Fruit fly (Drosophila melanogaster) whole organism, adult: ENCODE measurements around the gene CG33170.

Source experiments
- CG12768 ChIP-seq: fragments of 200-800 bp; sonication (Bioruptor generic); optimal IDR thresholded peaks from 2 replicates; lab custom pipeline; 2017; ENCODE audit warnings: missing biosample characterization, missing genetic modification characterization, mild to moderate bottlenecking, moderate library complexity, missing genetic modification reagents
- CG14711 ChIP-seq: fragments of 200-800 bp; sonication (Bioruptor generic); optimal IDR thresholded peaks from 2 replicates; lab custom pipeline; 2018; ENCODE audit warnings: missing biosample characterization, mild to moderate bottlenecking, missing genetic modification characterization, moderate library complexity
- CG1620 ChIP-seq: fragments of 200-800 bp; sonication (Bioruptor generic); optimal IDR thresholded peaks from 2 replicates; lab custom pipeline; 2016; ENCODE audit warnings: missing biosample characterization, missing genetic modification characterization
- CG7045 ChIP-seq: fragments of 200-800 bp; sonication (Bioruptor generic); optimal IDR thresholded peaks from 2 replicates; lab custom pipeline; 2017; ENCODE audit warnings: missing biosample characterization, mild to moderate bottlenecking, missing genetic modification characterization
- Clk ChIP-seq: fragments of 200-800 bp; sonication (Bioruptor generic); optimal IDR thresholded peaks from 2 replicates; lab custom pipeline; 2017; ENCODE audit warnings: missing biosample characterization, missing genetic modification characterization
- Hr96 ChIP-seq: fragments of 200-800 bp; sonication (Bioruptor generic); optimal IDR thresholded peaks from 2 replicates; lab custom pipeline; 2016; ENCODE audit warnings: missing biosample characterization, missing genetic modification characterization
- Mnt ChIP-seq: fragments of 200-800 bp; sonication (Bioruptor generic); optimal IDR thresholded peaks from 2 replicates; lab custom pipeline; 2016; ENCODE audit warnings: missing biosample characterization, mild to moderate bottlenecking, missing genetic modification characterization
- bab1 ChIP-seq: fragments of 200-800 bp; sonication (Bioruptor generic); optimal IDR thresholded peaks from 3 replicates; lab custom pipeline; 2019; ENCODE audit warnings: missing biosample characterization, mild to moderate bottlenecking, missing genetic modification characterization, moderate library complexity
- cic ChIP-seq: fragments of 200-800 bp; sonication (Bioruptor generic); optimal IDR thresholded peaks from 2 replicates; lab custom pipeline; 2017; ENCODE audit warnings: missing biosample characterization, mild to moderate bottlenecking, missing genetic modification characterization, moderate library complexity
- kay ChIP-seq: fragments of 200-800 bp; sonication (Bioruptor generic); peaks from one replicate; lab custom pipeline; 2016; ENCODE audit warnings: missing biosample characterization, missing genetic modification characterization, borderline replicate concordance
- pad ChIP-seq: fragments of 200-800 bp; sonication (Bioruptor generic); optimal IDR thresholded peaks from 3 replicates; lab custom pipeline; 2017; ENCODE audit warnings: missing biosample characterization, missing genetic modification characterization, mild to moderate bottlenecking, moderate library complexity, missing genetic modification reagents
- tj ChIP-seq: fragments of 200-800 bp; sonication (Bioruptor generic); optimal IDR thresholded peaks from 3 replicates; lab custom pipeline; 2017; ENCODE audit warnings: missing biosample characterization, mild to moderate bottlenecking, missing genetic modification characterization, moderate library complexity
- toe ChIP-seq: fragments of 200-800 bp; sonication (Bioruptor generic); optimal IDR thresholded peaks from 2 replicates; lab custom pipeline; 2016; ENCODE audit warnings: missing biosample characterization, missing genetic modification characterization

dm6 chr3L:22886939-22887338 lies 22.5 kb downstream of the CG33170 start:
- TF ChIP-seq cic (GFP tag; lab: Kevin White, UChicago) (peak; percentile 70), toe (no peak), CG1620 (no peak), bab1 (GFP tag; lab: Kevin White, UChicago) (no peak), Mnt (peak; percentile 15), CG14711 (tag; lab: Kevin White, UChicago) (no peak), kay (no peak), CG7045 (GFP tag; lab: Kevin White, UChicago) (no peak), pad (GFP tag; lab: Kevin White, UChicago) (no peak), tj (GFP tag; lab: Kevin White, UChicago) (no peak), Hr96 (GFP tag; lab: Kevin White, UChicago) (no peak), Clk (no peak), CG12768 (GFP tag; lab: Kevin White, UChicago) (peak; percentile 65)
